Fruit fly (Drosophila melanogaster): ENCODE data around the gene CG42613.
A peak's percentile ranks its signal among the peaks of the same experiment; 100 is the strongest.

CG42613 gene

dm6 chr3R:18912782-18913331 lies 16.1 kb upstream of the CG42613 start, which contains the start of gene Sgsh (continued):
- TF ChIP-seq Ets21C (GFP tag; optimal IDR thresholded peaks at IDR 0.05) (no peak), Eip78C (GFP tag) (peak; percentile 70), CG15336 (GFP tag; IDR thresholded peaks at IDR 0.05) (peak; percentile 22; the same call in 1 of the 2 replicates), Hr4 (GFP tag; optimal IDR thresholded peaks at IDR 0.05) (peak; percentile 29)

dm6 chr3R:18913856-18914593 lies 15.0 kb upstream of the CG42613 start:
- TF ChIP-seq CG6854 (GFP tag; optimal IDR thresholded peaks at IDR 0.05) (no peak), CG32006 (GFP tag; optimal IDR thresholded peaks at IDR 0.05) (peak; percentile 87), CG1621 (tag; optimal IDR thresholded peaks at IDR 0.05) (peak; percentile 36), Sox14 (GFP tag; optimal IDR thresholded peaks at IDR 0.05) (peak; percentile 54), CG15336 (GFP tag; IDR thresholded peaks at IDR 0.05) (peak; percentile 37; the same call in 1 of the 2 replicates), CG8319 (GFP tag; optimal IDR thresholded peaks at IDR 0.05) (no peak), dsx (GFP tag; optimal IDR thresholded peaks at IDR 0.05; ENCODE audit: poor library complexity, severe bottlenecking) (peak; percentile 41), CG11902 (GFP tag; optimal IDR thresholded peaks at IDR 0.05) (no peak), net (GFP tag; optimal IDR thresholded peaks at IDR 0.05) (peak; percentile 50), achi (GFP tag; optimal IDR thresholded peaks at IDR 0.05) (peak; percentile 35), acj6 (GFP tag; optimal IDR thresholded peaks at IDR 0.05) (peak; percentile 55), pdm3 (GFP tag; optimal IDR thresholded peaks at IDR 0.05) (peak; percentile 60), CG31627 (GFP tag; optimal IDR thresholded peaks at IDR 0.05) (peak; percentile 45), lz (GFP tag; optimal IDR thresholded peaks at IDR 0.05) (peak; percentile 35), CG6276 (GFP tag; optimal IDR thresholded peaks at IDR 0.05) (peak; percentile 61), Eip78C (GFP tag) (peak; percentile 76), Eip93F (GFP tag; optimal IDR thresholded peaks at IDR 0.05) (no peak), Ets21C (GFP tag; optimal IDR thresholded peaks at IDR 0.05) (peak; percentile 48), CG6808 (GFP tag; optimal IDR thresholded peaks at IDR 0.05) (peak; percentile 30), CG10631 (GFP tag; optimal IDR thresholded peaks at IDR 0.05) (peak; percentile 54), CG6163 (GFP tag; IDR thresholded peaks at IDR 0.05) (peak; percentile 81), Smox (GFP tag; optimal IDR thresholded peaks at IDR 0.05) (peak; percentile 64), CG9139 (GFP tag; optimal IDR thresholded peaks at IDR 0.05) (no peak), CG10669 (GFP tag; optimal IDR thresholded peaks at IDR 0.05) (peak; percentile 56), Hr38 (GFP tag; optimal IDR thresholded peaks at IDR 0.05) (no peak), CG3032 (tag; optimal IDR thresholded peaks at IDR 0.05) (peak; percentile 61), Gug (GFP tag; IDR thresholded peaks at IDR 0.05) (0 out of 2 replicates have a peak, but pooled peaks have one; percentile 9), CG11294 (GFP tag; IDR thresholded peaks at IDR 0.05) (no peak), salr (GFP tag; optimal IDR thresholded peaks at IDR 0.05) (peak; percentile 21 to 90), CG4318 (GFP tag; optimal IDR thresholded peaks at IDR 0.05) (peak; percentile 83), Sox102F (GFP tag; optimal IDR thresholded peaks at IDR 0.05) (peak; percentile 71), CG11762 (GFP tag; optimal IDR thresholded peaks at IDR 0.05; ENCODE audit: insufficient read depth) (peak; percentile 36), fd59A (GFP tag; optimal IDR thresholded peaks at IDR 0.05) (peak; percentile 47), CG34406 (GFP tag; optimal IDR thresholded peaks at IDR 0.05) (peak; percentile 42), dac (GFP tag; optimal IDR thresholded peaks at IDR 0.05) (no peak), Lpt (GFP tag; optimal IDR thresholded peaks at IDR 0.05) (peak; percentile 5), cyc (GFP tag; optimal IDR thresholded peaks at IDR 0.05) (peak; percentile 46), eg (GFP tag; IDR thresholded peaks at IDR 0.05) (peak; percentile 73), Sox15 (GFP tag; optimal IDR thresholded peaks at IDR 0.05) (peak; percentile 3), CG16779 (tag; optimal IDR thresholded peaks at IDR 0.05) (no peak), Hr4 (GFP tag; optimal IDR thresholded peaks at IDR 0.05) (peak; percentile 50), CG8119 (GFP tag; IDR thresholded peaks at IDR 0.05) (peak; percentile 52), OdsH (GFP tag; optimal IDR thresholded peaks at IDR 0.05) (peak; percentile 50), CG7368 (GFP tag; optimal IDR thresholded peaks at IDR 0.05) (peak; percentile 21), ss (GFP tag; optimal IDR thresholded peaks at IDR 0.05) (peak; percentile 11 to 25), CG3919 (GFP tag; optimal IDR thresholded peaks at IDR 0.05) (peak; percentile 66), svp (GFP tag) (peak; percentile 81)
